Worm (Caenorhabditis elegans): ENCODE results near the gene swm-1.

DNA sequence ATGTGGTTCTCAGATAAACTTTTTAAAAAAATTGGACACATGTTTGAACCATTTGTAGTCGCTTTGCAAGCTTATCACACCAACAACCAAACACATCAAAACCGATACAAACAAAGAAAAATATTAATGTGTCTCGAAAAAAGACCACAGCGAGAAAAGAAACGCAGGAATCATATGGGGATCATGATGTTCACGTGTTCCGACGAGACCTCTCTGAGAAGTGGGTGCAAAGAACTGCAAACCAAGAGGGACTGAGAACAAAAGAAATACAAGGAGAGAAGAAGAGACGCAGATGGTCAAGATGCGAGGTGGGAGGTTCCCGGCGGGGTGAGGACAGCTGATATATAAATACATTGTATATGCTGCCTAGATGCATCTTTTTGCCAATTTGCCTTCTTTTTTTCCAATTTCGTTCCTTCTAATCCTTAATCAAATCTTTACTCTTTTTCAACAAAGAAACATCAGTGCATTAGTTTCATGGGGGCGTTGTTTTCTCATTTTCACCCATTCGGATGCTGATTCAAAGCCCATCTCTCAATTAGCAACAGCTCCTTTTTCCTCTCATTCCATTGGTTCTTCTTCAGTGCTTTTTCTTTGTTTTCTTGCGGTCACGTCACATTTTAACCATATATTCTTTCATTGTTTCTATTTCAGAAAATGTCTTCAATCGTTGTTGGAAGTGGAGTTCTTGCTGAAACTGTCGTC is 41.1 kb upstream of the swm-1 start, which contains the start of gene F21C10.10:
- TF ChIP-seq ets-4 (tag; optimal IDR thresholded peaks at IDR 0.05), result no peak
- TF ChIP-seq dve-1 (tag; optimal IDR thresholded peaks at IDR 0.05), result peak; percentile 37
- no peak for TF ChIP-seq odd-2 (tag; optimal IDR thresholded peaks at IDR 0.05)
